Worm (Caenorhabditis elegans) whole organism, L4 larva: ENCODE results near the gene sra-31.

Source experiments
- Y5F2A.4 ChIP-seq: fragments of 200-800 bp; sonication (Bioruptor generic); optimal IDR thresholded peaks from 2 replicates; lab custom pipeline; 2018; ENCODE audit warnings: mild to moderate bottlenecking, missing genetic modification characterization, missing compliant biosample characterization
- arid-1 ChIP-seq: fragments of 200-800 bp; sonication (Bioruptor generic); conservative IDR thresholded peaks from 2 replicates; pipeline ENCODE4 v1.3.6; 2022; ENCODE audit warnings: missing genetic modification reagents, missing genetic modification characterization, missing compliant biosample characterization
- ceh-82 ChIP-seq: sonication (generic microtip); optimal IDR thresholded peaks from 2 replicates; lab custom pipeline; 2017; ENCODE audit warnings: missing biosample characterization, missing genetic modification characterization
- lin-1 ChIP-seq: fragments of 200-800 bp; sonication (Bioruptor generic); IDR thresholded peaks from 2 replicates; pipeline ENCODE4 v1.3.6; 2022; ENCODE audit warnings: missing genetic modification reagents, missing genetic modification characterization, missing compliant biosample characterization
- nhr-77 ChIP-seq: fragments of 150-350 bp; optimal IDR thresholded peaks from 2 replicates; lab custom pipeline; 2014; ENCODE audit warnings: missing biosample characterization, missing genetic modification characterization
- php-3 ChIP-seq: fragments of 200-800 bp; sonication (Bioruptor generic); IDR thresholded peaks from 2 replicates; pipeline ENCODE4 v1.3.6; 2022; ENCODE audit warnings: missing genetic modification reagents, missing genetic modification characterization, missing compliant biosample characterization
- spr-3 ChIP-seq: fragments of 200-800 bp; sonication (Bioruptor generic); optimal IDR thresholded peaks from 2 replicates; lab custom pipeline; 2018; ENCODE audit warnings: mild to moderate bottlenecking, missing genetic modification characterization, missing compliant biosample characterization

- TF ChIP-seq spr-3 (GFP tag; lab: Kevin White, UChicago) (no peak), ceh-82 (tag; lab: Kevin White, UChicago) (no peak), lin-1 (no peak), php-3 (GFP tag; lab: Robert Waterston, UW) (no peak), Y5F2A.4 (GFP tag; lab: Kevin White, UChicago) (no peak), nhr-77 (no peak), arid-1 (GFP tag; lab: Robert Waterston, UW) (no peak)
These were observed 38.5 kb upstream of the sra-31 start, which contains the start of gene klf-3 for ce11 chrII:6616770-6617169.
